Worm (Caenorhabditis elegans) whole organism, mixed stage, embryonic: Measurements from ENCODE around the gene srd-2.

Experiments used
- elt-1 ChIP-seq: sonication (generic microtip); optimal IDR thresholded peaks from 2 replicates; lab custom pipeline; 2017; ENCODE audit warnings: missing genetic modification characterization, mild to moderate bottlenecking, missing compliant biosample characterization, antibody characterized with exemption, moderate library complexity, borderline replicate concordance; ENCODE audit not compliant: insufficient read depth
- nhr-237 ChIP-seq: fragments of 150-350 bp; optimal IDR thresholded peaks from 2 replicates; lab custom pipeline; 2014; ENCODE audit warnings: missing biosample characterization, missing genetic modification characterization
- pha-4 ChIP-seq: fragments of 150-350 bp; optimal IDR thresholded peaks from 2 replicates; lab custom pipeline; 2018; ENCODE audit warnings: missing biosample characterization, missing genetic modification reagents, missing genetic modification characterization
- sem-2 ChIP-seq: fragments of 200-800 bp; sonication (Bioruptor generic); optimal IDR thresholded peaks from 2 replicates; lab custom pipeline; 2018; ENCODE audit warnings: mild to moderate bottlenecking, missing genetic modification characterization, missing compliant biosample characterization
- unc-39 ChIP-seq: fragments of 150-350 bp; optimal IDR thresholded peaks from 2 replicates; lab custom pipeline; 2014; ENCODE audit warnings: missing biosample characterization, missing genetic modification characterization
- unc-62 ChIP-seq: fragments of 150-350 bp; optimal IDR thresholded peaks from 2 replicates; lab custom pipeline; 2014; ENCODE audit warnings: missing biosample characterization, missing genetic modification reagents, missing genetic modification characterization

ce11 chrII:10139177-10139640 lies 48.5 kb downstream of the srd-2 start, which contains the start of gene asah-2:
- TF ChIP-seq elt-1 (tag; lab: Kevin White, UChicago): no peak
- no peak for TF ChIP-seq pha-4 (tag; lab: Kevin White, UChicago)
- TF ChIP-seq unc-39 (tag; lab: Kevin White, UChicago): no peak
- no peak for TF ChIP-seq nhr-237 (tag; lab: Kevin White, UChicago)
- TF ChIP-seq unc-62 (GFP tag; lab: Kevin White, UChicago): no peak
- TF ChIP-seq sem-2 (GFP tag; lab: Kevin White, UChicago): no peak
